Fruit fly (Drosophila melanogaster) whole organism, pupa: Measurements from ENCODE around the gene CG45413.

Experiments
- CG10348 ChIP-seq: fragments of 200-800 bp; sonication (Bioruptor generic); IDR thresholded peaks from 2 replicates; pipeline ENCODE4 v1.3.6; 2022; ENCODE audit warnings: missing biosample characterization, missing genetic modification characterization
- CG12605 ChIP-seq: fragments of 200-800 bp; sonication (Bioruptor generic); IDR thresholded peaks from 2 replicates; pipeline ENCODE4 v1.3.6; 2022; ENCODE audit warnings: missing biosample characterization, missing genetic modification characterization
- CG13204 ChIP-seq: fragments of 200-800 bp; sonication (Bioruptor generic); optimal IDR thresholded peaks from 2 replicates; lab custom pipeline; 2018; ENCODE audit warnings: missing biosample characterization, mild to moderate bottlenecking, missing genetic modification characterization, moderate library complexity
- CG14655 ChIP-seq: fragments of 200-800 bp; sonication (Bioruptor generic); optimal IDR thresholded peaks from 3 replicates; lab custom pipeline; 2017; ENCODE audit warnings: mild to moderate bottlenecking, missing biosample characterization, missing genetic modification reagents, missing genetic modification characterization
- CG15710 ChIP-seq: fragments of 200-800 bp; sonication (Bioruptor generic); optimal IDR thresholded peaks from 2 replicates; lab custom pipeline; 2018; ENCODE audit warnings: missing biosample characterization, mild to moderate bottlenecking, missing genetic modification characterization, moderate library complexity
- CG17806 ChIP-seq: fragments of 200-800 bp; sonication (Bioruptor generic); optimal IDR thresholded peaks from 2 replicates; lab custom pipeline; 2018; ENCODE audit warnings: missing biosample characterization, mild to moderate bottlenecking, missing genetic modification characterization, moderate library complexity
- CG32121 ChIP-seq: fragments of 200-800 bp; sonication (Bioruptor generic); IDR thresholded peaks from 2 replicates; pipeline ENCODE4 v1.3.6; 2022; ENCODE audit warnings: missing biosample characterization, missing genetic modification characterization
- CG34367 ChIP-seq: fragments of 200-800 bp; sonication (Bioruptor generic); optimal IDR thresholded peaks from 2 replicates; lab custom pipeline; 2018; ENCODE audit warnings: missing biosample characterization, mild to moderate bottlenecking, missing genetic modification characterization
- CG4496 ChIP-seq: fragments of 200-800 bp; sonication (Bioruptor generic); IDR thresholded peaks from 3 replicates; pipeline ENCODE4 v1.3.6; 2022; ENCODE audit warnings: missing biosample characterization, missing genetic modification characterization
- CG8159 ChIP-seq: fragments of 200-800 bp; sonication (Bioruptor generic); optimal IDR thresholded peaks from 3 replicates; lab custom pipeline; 2018; ENCODE audit warnings: missing biosample characterization, mild to moderate bottlenecking, missing genetic modification characterization, moderate library complexity
- CG8301 ChIP-seq: fragments of 200-800 bp; sonication (Bioruptor generic); optimal IDR thresholded peaks from 2 replicates; lab custom pipeline; 2018; ENCODE audit warnings: missing biosample characterization, mild to moderate bottlenecking, missing genetic modification characterization
- CG9948 ChIP-seq: fragments of 200-800 bp; sonication (Bioruptor generic); optimal IDR thresholded peaks from 2 replicates; lab custom pipeline; 2018; ENCODE audit warnings: missing biosample characterization, mild to moderate bottlenecking, missing genetic modification characterization, moderate library complexity
- D1 ChIP-seq: fragments of 200-800 bp; sonication (Bioruptor generic); optimal IDR thresholded peaks from 2 replicates; lab custom pipeline; 2018; ENCODE audit warnings: missing biosample characterization, mild to moderate bottlenecking, missing genetic modification characterization, moderate library complexity
- EcR ChIP-seq: fragments of 200-800 bp; sonication (Bioruptor generic); optimal IDR thresholded peaks from 3 replicates; lab custom pipeline; 2019; ENCODE audit warnings: missing biosample characterization, missing genetic modification characterization, mild to moderate bottlenecking, moderate library complexity, missing genetic modification reagents
- Ets98B ChIP-seq: fragments of 200-800 bp; sonication (Bioruptor generic); IDR thresholded peaks from 2 replicates; pipeline ENCODE4 v1.3.6; 2022; ENCODE audit warnings: missing biosample characterization, missing genetic modification characterization
- Pif1A ChIP-seq: fragments of 200-800 bp; sonication (Bioruptor generic); optimal IDR thresholded peaks from 3 replicates; lab custom pipeline; 2016; ENCODE audit warnings: missing biosample characterization, missing genetic modification characterization
- Pif1B ChIP-seq: fragments of 200-800 bp; sonication (Bioruptor generic); optimal IDR thresholded peaks from 3 replicates; lab custom pipeline; 2016; ENCODE audit warnings: missing biosample characterization, missing genetic modification characterization
- Snoo ChIP-seq: fragments of 200-800 bp; sonication (Bioruptor generic); optimal IDR thresholded peaks from 3 replicates; lab custom pipeline; 2017; ENCODE audit warnings: missing biosample characterization, mild to moderate bottlenecking, missing genetic modification characterization, inconsistent platforms
- fd96Ca ChIP-seq: fragments of 200-800 bp; sonication (Bioruptor generic); IDR thresholded peaks from 3 replicates; pipeline ENCODE4 v1.3.6; 2022; ENCODE audit warnings: missing biosample characterization, missing genetic modification characterization
- gl ChIP-seq: fragments of 200-800 bp; sonication (Bioruptor generic); optimal IDR thresholded peaks from 2 replicates; lab custom pipeline; 2018; ENCODE audit warnings: missing biosample characterization, mild to moderate bottlenecking, missing genetic modification characterization
- rn ChIP-seq: fragments of 200-800 bp; sonication (Bioruptor generic); IDR thresholded peaks from 2 replicates; pipeline ENCODE4 v1.3.6; 2022; ENCODE audit warnings: missing biosample characterization, missing genetic modification characterization

Gene CG45413

dm6 chr3L:6971298-6971697 is 39.5 kb upstream of the CG45413 start:
- TF ChIP-seq EcR (GFP tag; lab: Kevin White, UChicago): no peak

dm6 chr3L:6968961-6969814 is 37.4 kb upstream of the CG45413 start, which contains the start of the genes Mis12 and CG9953:
Gene Mis12 (minus strand): TSS chr3L:6969048.
Gene CG9953 (plus strand): TSS chr3L:6969658.
- TF ChIP-seq CG8159 (peak; percentile 49), EcR (GFP tag; lab: Kevin White, UChicago) (peak; percentile 13), gl (peak; percentile 26), CG13204 (GFP tag; lab: Kevin White, UChicago) (no peak), Ets98B (GFP tag; lab: Robert Waterston, UW) (peak; percentile 47; the same call in 1 of the 2 replicates), Snoo (tag; lab: Kevin White, UChicago) (no peak), D1 (tag; lab: Kevin White, UChicago) (no peak), CG17806 (tag; lab: Kevin White, UChicago) (no peak), CG32121 (no peak), CG12605 (GFP tag; lab: Robert Waterston, UW) (peak; percentile 43; the same call in 1 of the 2 replicates), CG8301 (tag; lab: Kevin White, UChicago) (peak; percentile 8), CG4496 (GFP tag; lab: Robert Waterston, UW) (peak; percentile 57; the same call in 2 of the 3 replicates), CG9948 (tag; lab: Kevin White, UChicago) (peak; percentile 29), fd96Ca (GFP tag; lab: Robert Waterston, UW) (no peak), CG14655 (GFP tag; lab: Kevin White, UChicago) (no peak), CG15710 (tag; lab: Kevin White, UChicago) (peak; percentile 44), CG34367 (tag; lab: Kevin White, UChicago) (peak; percentile 2)
- TF ChIP-seq, all 21 proteins: peak for 10

- TF ChIP-seq CG9948 (tag; lab: Kevin White, UChicago) (no peak), gl (no peak), EcR (GFP tag; lab: Kevin White, UChicago) (no peak), CG10348 (no peak), CG4496 (GFP tag; lab: Robert Waterston, UW) (no peak), D1 (tag; lab: Kevin White, UChicago) (no peak), CG17806 (tag; lab: Kevin White, UChicago) (no peak), CG12605 (GFP tag; lab: Robert Waterston, UW) (no peak), CG13204 (GFP tag; lab: Kevin White, UChicago) (no peak), CG34367 (tag; lab: Kevin White, UChicago) (no peak), CG8301 (tag; lab: Kevin White, UChicago) (no peak), Ets98B (GFP tag; lab: Robert Waterston, UW) (no peak), Snoo (tag; lab: Kevin White, UChicago) (no peak), CG8159 (no peak), CG15710 (tag; lab: Kevin White, UChicago) (no peak), Pif1A (no peak), CG32121 (no peak), Pif1B (GFP tag; lab: Kevin White, UChicago) (no peak)
Measured at dm6 chr3L:6967797-6968196, 36.0 kb upstream of the CG45413 start, which contains the start of gene CG10064. Gene CG10064 (minus strand): TSS chr3L:6967897.

dm6 chr3L:6964488-6965152 is 32.9 kb upstream of the CG45413 start, which contains the start of gene sgl:
Gene sgl (minus strand): TSS chr3L:6964758.
- peak; percentile 39 for TF ChIP-seq CG15710 (tag; lab: Kevin White, UChicago)
- TF ChIP-seq CG8301 (tag; lab: Kevin White, UChicago): peak; percentile 28
- peak; percentile 26 for TF ChIP-seq Pif1A
- peak; percentile 56 for TF ChIP-seq Pif1B (GFP tag; lab: Kevin White, UChicago)
- TF ChIP-seq Snoo (tag; lab: Kevin White, UChicago): peak; percentile 51
- no peak for TF ChIP-seq CG34367 (tag; lab: Kevin White, UChicago)
- TF ChIP-seq Ets98B (GFP tag; lab: Robert Waterston, UW): peak; percentile 64
- no peak for TF ChIP-seq CG14655 (GFP tag; lab: Kevin White, UChicago)
- TF ChIP-seq CG17806 (tag; lab: Kevin White, UChicago): peak; percentile 26
- TF ChIP-seq CG4496 (GFP tag; lab: Robert Waterston, UW): peak; percentile 87
- no peak for TF ChIP-seq CG9948 (tag; lab: Kevin White, UChicago)
- no peak for TF ChIP-seq CG10348
- peak; percentile 33 for TF ChIP-seq EcR (GFP tag; lab: Kevin White, UChicago)
- peak; percentile 76 for TF ChIP-seq CG12605 (GFP tag; lab: Robert Waterston, UW)
- TF ChIP-seq gl: peak; percentile 38
- TF ChIP-seq CG32121: peak; percentile 78
- peak; percentile 75 for TF ChIP-seq fd96Ca (GFP tag; lab: Robert Waterston, UW)
- peak; percentile 49 for TF ChIP-seq CG8159

- TF ChIP-seq EcR (GFP tag; lab: Kevin White, UChicago) (peak; percentile 95), CG9948 (tag; lab: Kevin White, UChicago) (peak; percentile 92), D1 (tag; lab: Kevin White, UChicago) (no peak), CG12605 (GFP tag; lab: Robert Waterston, UW) (peak; percentile 63; the same call in 1 of the 2 replicates), Snoo (tag; lab: Kevin White, UChicago) (peak; percentile 45), CG8159 (peak; percentile 84), CG13204 (GFP tag; lab: Kevin White, UChicago) (peak; percentile 66), CG10348 (no peak), Ets98B (GFP tag; lab: Robert Waterston, UW) (peak; percentile 77), Pif1B (GFP tag; lab: Kevin White, UChicago) (peak; percentile 57), CG8301 (tag; lab: Kevin White, UChicago) (peak; percentile 87), CG17806 (tag; lab: Kevin White, UChicago) (peak; percentile 80), CG14655 (GFP tag; lab: Kevin White, UChicago) (peak; percentile 87), CG15710 (tag; lab: Kevin White, UChicago) (peak; percentile 84), CG34367 (tag; lab: Kevin White, UChicago) (peak; percentile 82), Pif1A (peak; percentile 82), gl (peak; percentile 66), CG32121 (peak; percentile 55; the same call in 1 of the 2 replicates), fd96Ca (GFP tag; lab: Robert Waterston, UW) (no peak), rn (GFP tag; lab: Robert Waterston, UW) (no peak), CG4496 (GFP tag; lab: Robert Waterston, UW) (peak; percentile 71)
Measured at dm6 chr3L:6963792-6964487, 32.2 kb upstream of the CG45413 start.
